Fruit fly (Drosophila melanogaster): ENCODE data around the gene CG14088.

CG14088 gene

DNA sequence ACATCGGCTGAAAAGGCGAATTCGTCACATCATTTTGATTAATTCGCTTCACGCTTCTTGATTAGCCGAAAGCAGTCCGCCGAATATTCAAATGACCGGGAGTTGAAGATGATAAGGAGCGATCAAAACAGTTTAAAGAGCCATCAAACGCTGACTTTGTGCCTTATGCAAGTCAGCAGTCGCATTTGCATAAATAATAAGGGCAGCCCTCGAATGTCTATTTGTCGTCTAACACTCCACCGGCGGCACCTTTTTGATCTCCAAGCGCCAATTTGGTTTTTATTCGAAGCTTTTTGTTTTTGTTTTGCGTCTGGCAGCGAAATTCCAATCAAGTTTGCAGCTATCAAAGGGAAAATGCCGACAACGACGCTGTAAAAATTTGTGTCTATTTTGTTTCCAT lies 44.8 kb downstream of the CG14088 start:
- no peak for TF ChIP-seq CG8478 (optimal IDR thresholded peaks at IDR 0.05)
- no peak for TF ChIP-seq pan (optimal IDR thresholded peaks at IDR 0.05)
- no peak for TF ChIP-seq usp (GFP tag; optimal IDR thresholded peaks at IDR 0.05)
- TF ChIP-seq EcR (GFP tag; optimal IDR thresholded peaks at IDR 0.05) = no peak
- no peak for TF ChIP-seq Dll (optimal IDR thresholded peaks at IDR 0.05)
- TF ChIP-seq psq (optimal IDR thresholded peaks at IDR 0.05) = no peak

DNA sequence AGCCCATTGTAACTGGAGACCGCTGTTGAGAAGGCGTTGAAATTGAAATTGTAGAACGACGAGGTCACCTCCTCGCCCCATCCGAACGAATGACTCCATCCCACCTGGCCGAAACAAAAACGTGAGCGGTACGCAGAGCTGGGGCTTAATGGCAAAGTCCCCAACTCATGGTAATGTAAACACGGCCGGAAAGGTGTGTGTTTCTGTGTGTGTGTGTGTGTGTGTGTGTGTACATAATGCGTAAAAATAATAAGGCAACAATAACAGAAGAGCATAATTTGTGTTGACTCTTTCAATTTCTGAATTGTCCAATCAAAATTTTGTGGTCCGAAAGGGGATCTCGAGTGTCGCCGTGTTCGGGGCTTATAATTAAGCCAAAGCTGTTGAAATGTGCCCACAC lies 49.0 kb downstream of the CG14088 start:
- TF ChIP-seq pan (optimal IDR thresholded peaks at IDR 0.05) = no peak
- TF ChIP-seq usp (GFP tag; optimal IDR thresholded peaks at IDR 0.05) = no peak
- TF ChIP-seq Dll (optimal IDR thresholded peaks at IDR 0.05) = no peak
- TF ChIP-seq CG8478 (optimal IDR thresholded peaks at IDR 0.05) = no peak
- TF ChIP-seq EcR (GFP tag; optimal IDR thresholded peaks at IDR 0.05) = no peak
- no peak for TF ChIP-seq psq (optimal IDR thresholded peaks at IDR 0.05)
